1 fruit fly cellular context compared by ENCODE assay signal in genomic region chrX:22491028-22491769, dm6.
TF ChIP-seq lines count a peak whose summit lies in the region.

No protein-coding gene starts in this region.

TF ChIP-seq in whole organism, embryonic, 481 proteins besides CTCF, POLR2A, EP300 and RAD21 (continued from another document and continues in another):
- peak; percentile 71 for TF ChIP-seq Jarid2 (GFP tag; optimal IDR thresholded peaks at IDR 0.05; lab: Kevin White, UChicago)
- no peak for TF ChIP-seq sens-2 (GFP tag; IDR thresholded peaks at IDR 0.05; lab: Robert Waterston, UW)
- no peak for TF ChIP-seq HLH4C (GFP tag; IDR thresholded peaks at IDR 0.05; lab: Robert Waterston, UW; ENCODE audit: partially characterized antibody)
- TF ChIP-seq CG11085 (GFP tag; IDR thresholded peaks at IDR 0.05; lab: Robert Waterston, UW): no peak
- TF ChIP-seq gt (GFP tag; IDR thresholded peaks at IDR 0.05; lab: Robert Waterston, UW): no peak
- no peak for TF ChIP-seq CG9797 (GFP tag; optimal IDR thresholded peaks at IDR 0.05; lab: Kevin White, UChicago)
- no peak for TF ChIP-seq HLH54F (GFP tag; optimal IDR thresholded peaks at IDR 0.05; lab: Kevin White, UChicago)
- TF ChIP-seq trh (GFP tag; optimal IDR thresholded peaks at IDR 0.05; lab: Kevin White, UChicago): peak; percentile 2
- TF ChIP-seq ERR (GFP tag; optimal IDR thresholded peaks at IDR 0.05; lab: Kevin White, UChicago): no peak
- TF ChIP-seq CG6854 (GFP tag; optimal IDR thresholded peaks at IDR 0.05; lab: Kevin White, UChicago): peak; percentile 31
- TF ChIP-seq CG32772 (GFP tag; IDR thresholded peaks at IDR 0.05; lab: Robert Waterston, UW): no peak
- no peak for TF ChIP-seq toy (GFP tag; IDR thresholded peaks at IDR 0.05; lab: Robert Waterston, UW)
- no peak for TF ChIP-seq kni (GFP tag; optimal IDR thresholded peaks at IDR 0.05; lab: Kevin White, UChicago)
- TF ChIP-seq CG34224 (GFP tag; IDR thresholded peaks at IDR 0.05; lab: Robert Waterston, UW; ENCODE audit: partially characterized antibody): no peak
- TF ChIP-seq amos (GFP tag; IDR thresholded peaks at IDR 0.05; lab: Robert Waterston, UW; ENCODE audit: partially characterized antibody): no peak; the same call in 1 of the 2 replicates
- TF ChIP-seq Dek (tag; optimal IDR thresholded peaks at IDR 0.05; lab: Kevin White, UChicago): no peak
- TF ChIP-seq chif (GFP tag; optimal IDR thresholded peaks at IDR 0.05; lab: Kevin White, UChicago): no peak
- TF ChIP-seq Tbp (GFP tag; optimal IDR thresholded peaks at IDR 0.05; lab: Kevin White, UChicago): no peak
- TF ChIP-seq CG10959 (GFP tag; IDR thresholded peaks at IDR 0.05; lab: Robert Waterston, UW): no peak
- TF ChIP-seq Dip3 (GFP tag; optimal IDR thresholded peaks at IDR 0.05; lab: Kevin White, UChicago): no peak
- TF ChIP-seq ssp (GFP tag; IDR thresholded peaks at IDR 0.05; lab: Robert Waterston, UW): 0 out of 2 replicates have a peak, but pooled peaks have one; percentile 12
- peak; percentile 49 for TF ChIP-seq org-1 (GFP tag; optimal IDR thresholded peaks at IDR 0.05; lab: Kevin White, UChicago)
- no peak; the same call in 1 of the 2 replicates for TF ChIP-seq CG31441 (GFP tag; IDR thresholded peaks at IDR 0.05; lab: Robert Waterston, UW)
- peak; percentile 2 for TF ChIP-seq CG15514 (GFP tag; optimal IDR thresholded peaks at IDR 0.05; lab: Kevin White, UChicago)
- TF ChIP-seq fd102C (GFP tag; optimal IDR thresholded peaks at IDR 0.05; lab: Kevin White, UChicago): no peak
- peak; percentile 7 for TF ChIP-seq tx (GFP tag; optimal IDR thresholded peaks at IDR 0.05; lab: Kevin White, UChicago)
- no peak for TF ChIP-seq crp (GFP tag; optimal IDR thresholded peaks at IDR 0.05; lab: Kevin White, UChicago)
- TF ChIP-seq MTF-1 (GFP tag; optimal IDR thresholded peaks at IDR 0.05; lab: Kevin White, UChicago; ENCODE audit: borderline replicate concordance): no peak
- TF ChIP-seq sisA (GFP tag; IDR thresholded peaks at IDR 0.05; lab: Robert Waterston, UW): 0 out of 2 replicates have a peak, but pooled peaks have one; percentile 31
- peak in 1 of 2 experiments; percentile 51 for TF ChIP-seq bsh (GFP tag; optimal IDR thresholded peaks at IDR 0.05; lab: Kevin White, UChicago)
- no peak for TF ChIP-seq CG17612 (GFP tag; IDR thresholded peaks at IDR 0.05; lab: Robert Waterston, UW)
- peak; percentile 51 for TF ChIP-seq CG9817 (tag; optimal IDR thresholded peaks at IDR 0.05; lab: Kevin White, UChicago)
- TF ChIP-seq CG2712 (tag; optimal IDR thresholded peaks at IDR 0.05; lab: Kevin White, UChicago): peak; percentile 57
- TF ChIP-seq HLHmδ (GFP tag; optimal IDR thresholded peaks at IDR 0.05; lab: Kevin White, UChicago): no peak
- peak; percentile 80 for TF ChIP-seq CG9727 (GFP tag; optimal IDR thresholded peaks at IDR 0.05; lab: Kevin White, UChicago)
- TF ChIP-seq onecut (GFP tag; IDR thresholded peaks at IDR 0.05; lab: Robert Waterston, UW): no peak
- TF ChIP-seq zfh2 (GFP tag; optimal IDR thresholded peaks at IDR 0.05; lab: Kevin White, UChicago): peak; percentile 28
- TF ChIP-seq NC2α (GFP tag; optimal IDR thresholded peaks at IDR 0.05; lab: Kevin White, UChicago): no peak
- peak; percentile 18 for TF ChIP-seq CG30020 (tag; optimal IDR thresholded peaks at IDR 0.05; lab: Kevin White, UChicago)
- TF ChIP-seq CG12236 (GFP tag; optimal IDR thresholded peaks at IDR 0.05; lab: Kevin White, UChicago): no peak
- TF ChIP-seq Taf1 (GFP tag; IDR thresholded peaks at IDR 0.05; lab: Robert Waterston, UW): no peak
- no peak for TF ChIP-seq twi (tag; optimal IDR thresholded peaks at IDR 0.05; lab: Kevin White, UChicago)
- TF ChIP-seq Vsx1 (GFP tag; optimal IDR thresholded peaks at IDR 0.05; lab: Kevin White, UChicago): no peak
- no peak for TF ChIP-seq CG10462 (GFP tag; optimal IDR thresholded peaks at IDR 0.05; lab: Kevin White, UChicago)
- TF ChIP-seq CG9437 (GFP tag; optimal IDR thresholded peaks at IDR 0.05; lab: Kevin White, UChicago): peak; percentile 83
- peak; percentile 37 for TF ChIP-seq CG5180 (GFP tag; optimal IDR thresholded peaks at IDR 0.05; lab: Kevin White, UChicago)
- TF ChIP-seq CG11723 (GFP tag; optimal IDR thresholded peaks at IDR 0.05; lab: Kevin White, UChicago): peak; percentile 26
- no peak for TF ChIP-seq kah (GFP tag; optimal IDR thresholded peaks at IDR 0.05; lab: Kevin White, UChicago)
- TF ChIP-seq CG17802 (tag; optimal IDR thresholded peaks at IDR 0.05; lab: Kevin White, UChicago): no peak
- no peak for TF ChIP-seq hb (GFP tag; IDR thresholded peaks at IDR 0.05; lab: Robert Waterston, UW; ENCODE audit: partially characterized antibody)
- TF ChIP-seq CG7357 (GFP tag; IDR thresholded peaks at IDR 0.05; lab: Robert Waterston, UW): no peak
- TF ChIP-seq ap (GFP tag; IDR thresholded peaks at IDR 0.05; lab: Robert Waterston, UW): no peak
- TF ChIP-seq al (GFP tag; IDR thresholded peaks at IDR 0.05; lab: Robert Waterston, UW): no peak
- TF ChIP-seq usp (GFP tag; optimal IDR thresholded peaks at IDR 0.05; lab: Kevin White, UChicago): no peak
- peak; percentile 49 for TF ChIP-seq CG10654 (GFP tag; optimal IDR thresholded peaks at IDR 0.05; lab: Kevin White, UChicago)
- peak; percentile 18 for TF ChIP-seq grn (GFP tag; optimal IDR thresholded peaks at IDR 0.05; lab: Kevin White, UChicago)
- no peak for TF ChIP-seq zen (tag; optimal IDR thresholded peaks at IDR 0.05; lab: Kevin White, UChicago)
- no peak for TF ChIP-seq hth (optimal IDR thresholded peaks at IDR 0.05; lab: Kevin White, UChicago)
- no peak for TF ChIP-seq Doc2 (GFP tag; IDR thresholded peaks at IDR 0.05; lab: Robert Waterston, UW)
- TF ChIP-seq HHEX (GFP tag; optimal IDR thresholded peaks at IDR 0.05; lab: Kevin White, UChicago): peak; percentile 72
- no peak for TF ChIP-seq wdn (GFP tag; IDR thresholded peaks at IDR 0.05; lab: Robert Waterston, UW)
- TF ChIP-seq CG15601 (tag; optimal IDR thresholded peaks at IDR 0.05; lab: Kevin White, UChicago): peak; percentile 16
- no peak for TF ChIP-seq NC2β (GFP tag; optimal IDR thresholded peaks at IDR 0.05; lab: Kevin White, UChicago)
- TF ChIP-seq gsb (GFP tag; IDR thresholded peaks at IDR 0.05; lab: Robert Waterston, UW): no peak
- no peak for TF ChIP-seq Side (GFP tag; optimal IDR thresholded peaks at IDR 0.05; lab: Kevin White, UChicago)
- TF ChIP-seq scrt (GFP tag; optimal IDR thresholded peaks at IDR 0.05; lab: Kevin White, UChicago): peak; percentile 26
- TF ChIP-seq bigmax (GFP tag; optimal IDR thresholded peaks at IDR 0.05; lab: Kevin White, UChicago): no peak
- peak; percentile 49; the same call in 2 of the 3 replicates for TF ChIP-seq ci (GFP tag; IDR thresholded peaks at IDR 0.05; lab: Robert Waterston, UW)
- peak; percentile 40 for TF ChIP-seq PHDP (tag; optimal IDR thresholded peaks at IDR 0.05; lab: Kevin White, UChicago)
- TF ChIP-seq CG13894 (tag; optimal IDR thresholded peaks at IDR 0.05; lab: Kevin White, UChicago): no peak
- no peak for TF ChIP-seq Dp (GFP tag; optimal IDR thresholded peaks at IDR 0.05; lab: Kevin White, UChicago)
- TF ChIP-seq ato (GFP tag; IDR thresholded peaks at IDR 0.05; lab: Robert Waterston, UW; ENCODE audit: partially characterized antibody): no peak
- TF ChIP-seq z (GFP tag; IDR thresholded peaks at IDR 0.05; lab: Robert Waterston, UW): no peak
- no peak for TF ChIP-seq CG7963 (GFP tag; IDR thresholded peaks at IDR 0.05; lab: Robert Waterston, UW; ENCODE audit: partially characterized antibody)
- no peak for TF ChIP-seq her (GFP tag; optimal IDR thresholded peaks at IDR 0.05; lab: Kevin White, UChicago)
- TF ChIP-seq Hr51 (GFP tag; optimal IDR thresholded peaks at IDR 0.05; lab: Kevin White, UChicago): peak in 1 of 2 experiments; percentile 73
- peak; percentile 62 for TF ChIP-seq fd96Cb (tag; optimal IDR thresholded peaks at IDR 0.05; lab: Kevin White, UChicago)
- peak; percentile 12 to 32 for TF ChIP-seq Trl (optimal IDR thresholded peaks at IDR 0.05; lab: Kevin White, UChicago)
- TF ChIP-seq Trl (GFP tag; optimal IDR thresholded peaks at IDR 0.05; lab: Kevin White, UChicago): no peak
- TF ChIP-seq dpn (GFP tag; optimal IDR thresholded peaks at IDR 0.05; lab: Kevin White, UChicago): peak in 1 of 2 experiments; percentile 61
- no peak for TF ChIP-seq C15 (GFP tag; IDR thresholded peaks at IDR 0.05; lab: Robert Waterston, UW)
- TF ChIP-seq stc (GFP tag; IDR thresholded peaks at IDR 0.05; lab: Robert Waterston, UW): no peak
- TF ChIP-seq CG17186 (GFP tag; optimal IDR thresholded peaks at IDR 0.05; lab: Kevin White, UChicago): no peak
- no peak for TF ChIP-seq dan (GFP tag; IDR thresholded peaks at IDR 0.05; lab: Robert Waterston, UW)
- no peak for TF ChIP-seq mld (GFP tag; IDR thresholded peaks at IDR 0.05; lab: Robert Waterston, UW; ENCODE audit: partially characterized antibody)
- no peak for TF ChIP-seq sd (tag; optimal IDR thresholded peaks at IDR 0.05; lab: Kevin White, UChicago)
- no peak for TF ChIP-seq exex (tag; optimal IDR thresholded peaks at IDR 0.05; lab: Kevin White, UChicago)
- no peak for TF ChIP-seq Rx (GFP tag; IDR thresholded peaks at IDR 0.05; lab: Robert Waterston, UW)
- TF ChIP-seq MESR4 (GFP tag; optimal IDR thresholded peaks at IDR 0.05; lab: Kevin White, UChicago): no peak
- TF ChIP-seq Nf-YB (GFP tag; optimal IDR thresholded peaks at IDR 0.05; lab: Kevin White, UChicago): peak; percentile 38
- no peak for TF ChIP-seq Myb (GFP tag; optimal IDR thresholded peaks at IDR 0.05; lab: Kevin White, UChicago)
- no peak for TF ChIP-seq CG1603 (tag; optimal IDR thresholded peaks at IDR 0.05; lab: Kevin White, UChicago)
- TF ChIP-seq nom (GFP tag; optimal IDR thresholded peaks at IDR 0.05; lab: Kevin White, UChicago): no peak
- no peak for TF ChIP-seq Dip2 (GFP tag; IDR thresholded peaks at IDR 0.05; lab: Robert Waterston, UW)
- TF ChIP-seq Abd-B (GFP tag; optimal IDR thresholded peaks at IDR 0.05; lab: Kevin White, UChicago): peak; percentile 51
- TF ChIP-seq CG12219 (GFP tag; optimal IDR thresholded peaks at IDR 0.05; lab: Kevin White, UChicago): no peak
- no peak for TF ChIP-seq CG14014 (GFP tag; IDR thresholded peaks at IDR 0.05; lab: Robert Waterston, UW)
- TF ChIP-seq CG4730 (GFP tag; IDR thresholded peaks at IDR 0.05; lab: Robert Waterston, UW): 0 out of 2 replicates have a peak, but pooled peaks have one; percentile 29
- no peak for TF ChIP-seq Ravus (GFP tag; IDR thresholded peaks at IDR 0.05; lab: Robert Waterston, UW)
- TF ChIP-seq CG4424 (GFP tag; optimal IDR thresholded peaks at IDR 0.05; lab: Kevin White, UChicago): peak; percentile 63
- no peak for TF ChIP-seq gcm (GFP tag; optimal IDR thresholded peaks at IDR 0.05; lab: Kevin White, UChicago)
- peak; percentile 70 for TF ChIP-seq Hr3 (GFP tag; optimal IDR thresholded peaks at IDR 0.05; lab: Kevin White, UChicago)
- no peak for TF ChIP-seq CG10366 (GFP tag; IDR thresholded peaks at IDR 0.05; lab: Robert Waterston, UW)
- no peak for TF ChIP-seq CG43689 (GFP tag; IDR thresholded peaks at IDR 0.05; lab: Robert Waterston, UW)
- no peak for TF ChIP-seq inv (GFP tag; IDR thresholded peaks at IDR 0.05; lab: Robert Waterston, UW; ENCODE audit: partially characterized antibody)
- TF ChIP-seq pan (optimal IDR thresholded peaks at IDR 0.05; lab: Kevin White, UChicago): no peak
- no peak for TF ChIP-seq pan (GFP tag; optimal IDR thresholded peaks at IDR 0.05 in 1 of 2, IDR thresholded peaks at IDR 0.05 in 1 of 2)
- TF ChIP-seq nau (GFP tag; optimal IDR thresholded peaks at IDR 0.05; lab: Kevin White, UChicago): no peak
- peak; percentile 33; the same call in 1 of the 2 replicates for TF ChIP-seq CG6689 (GFP tag; IDR thresholded peaks at IDR 0.05; lab: Robert Waterston, UW)
- TF ChIP-seq CG8478 (optimal IDR thresholded peaks at IDR 0.05; lab: Kevin White, UChicago): no peak
- TF ChIP-seq CG8944 (GFP tag; optimal IDR thresholded peaks at IDR 0.05; lab: Kevin White, UChicago): no peak
- TF ChIP-seq CG13296 (GFP tag; optimal IDR thresholded peaks at IDR 0.05; lab: Kevin White, UChicago): peak; percentile 12
- TF ChIP-seq ase (GFP tag; IDR thresholded peaks at IDR 0.05; lab: Robert Waterston, UW): 0 out of 3 replicates have a peak, but pooled peaks have one; percentile 36
- TF ChIP-seq Ptx1 (GFP tag; IDR thresholded peaks at IDR 0.05; lab: Robert Waterston, UW): peak; percentile 49
- peak; percentile 47 for TF ChIP-seq Asciz (GFP tag; optimal IDR thresholded peaks at IDR 0.05; lab: Kevin White, UChicago)
- TF ChIP-seq Adf1 (GFP tag; IDR thresholded peaks at IDR 0.05; lab: Robert Waterston, UW): no peak; the same call in 1 of the 2 replicates
- TF ChIP-seq tup (GFP tag; optimal IDR thresholded peaks at IDR 0.05; lab: Kevin White, UChicago): no peak
- TF ChIP-seq CG10147 (GFP tag; optimal IDR thresholded peaks at IDR 0.05; lab: Kevin White, UChicago): peak; percentile 64
- no peak for TF ChIP-seq ken (GFP tag; IDR thresholded peaks at IDR 0.05; lab: Robert Waterston, UW)
- TF ChIP-seq CG10209 (GFP tag; optimal IDR thresholded peaks at IDR 0.05; lab: Kevin White, UChicago): peak; percentile 73
- no peak for TF ChIP-seq dati (GFP tag; IDR thresholded peaks at IDR 0.05; lab: Robert Waterston, UW)
- peak; percentile 13 for TF ChIP-seq pnt (GFP tag; optimal IDR thresholded peaks at IDR 0.05; lab: Kevin White, UChicago)
- TF ChIP-seq CG16779 (GFP tag; IDR thresholded peaks at IDR 0.05; lab: Robert Waterston, UW): no peak
- no peak for TF ChIP-seq Mes4 (GFP tag; optimal IDR thresholded peaks at IDR 0.05; lab: Kevin White, UChicago)
- TF ChIP-seq Nf-YC (tag; optimal IDR thresholded peaks at IDR 0.05; lab: Kevin White, UChicago): no peak
- TF ChIP-seq HmgD (GFP tag; optimal IDR thresholded peaks at IDR 0.05; lab: Kevin White, UChicago): no peak
- TF ChIP-seq klu (GFP tag; IDR thresholded peaks at IDR 0.05; lab: Robert Waterston, UW): no peak; the same call in 1 of the 2 replicates
- TF ChIP-seq vnd (GFP tag; IDR thresholded peaks at IDR 0.05; lab: Robert Waterston, UW; ENCODE audit: partially characterized antibody): no peak
- TF ChIP-seq CG13287 (GFP tag; IDR thresholded peaks at IDR 0.05; lab: Robert Waterston, UW; ENCODE audit: partially characterized antibody): peak; percentile 21; the same call in 1 of the 2 replicates
- TF ChIP-seq CG4707 (GFP tag; optimal IDR thresholded peaks at IDR 0.05; lab: Kevin White, UChicago): no peak
- 0 out of 3 replicates have a peak, but pooled peaks have one; percentile 55 for TF ChIP-seq CG11695 (GFP tag; IDR thresholded peaks at IDR 0.05; lab: Robert Waterston, UW)
- TF ChIP-seq CG2875 (GFP tag; optimal IDR thresholded peaks at IDR 0.05; lab: Kevin White, UChicago): peak; percentile 17
- TF ChIP-seq pho (GFP tag; optimal IDR thresholded peaks at IDR 0.05; lab: Kevin White, UChicago): peak; percentile 19
- TF ChIP-seq E2f2 (GFP tag; IDR thresholded peaks at IDR 0.05; lab: Robert Waterston, UW): no peak
